Worm (Caenorhabditis elegans) whole organism, L1 larva: Measurements from ENCODE around the gene btbd-10.
A peak's percentile ranks its signal among the peaks of the same experiment; 100 is the strongest.

ENCODE experiments used
- C16A3.4 ChIP-seq: fragments of 150-350 bp; optimal IDR thresholded peaks from 2 replicates; lab custom pipeline; 2014; ENCODE audit warnings: missing biosample characterization, missing genetic modification characterization
- C34B4.2 ChIP-seq: sonication (generic microtip); optimal IDR thresholded peaks from 2 replicates; lab custom pipeline; 2017; ENCODE audit warnings: mild to moderate bottlenecking, missing genetic modification characterization, missing compliant biosample characterization
- Y116A8C.19 ChIP-seq: sonication (generic microtip); optimal IDR thresholded peaks from 2 replicates; lab custom pipeline; 2016; ENCODE audit warnings: missing compliant biosample characterization, missing genetic modification characterization, borderline replicate concordance
- blmp-1 ChIP-seq: fragments of 150-350 bp; optimal IDR thresholded peaks from 2 replicates; lab custom pipeline; 2014; ENCODE audit warnings: missing biosample characterization, missing genetic modification characterization
- ceh-8 ChIP-seq: fragments of 200-800 bp; sonication (Bioruptor generic); optimal IDR thresholded peaks from 2 replicates; lab custom pipeline; 2018; ENCODE audit warnings: mild to moderate bottlenecking, missing genetic modification characterization, moderate library complexity, missing compliant biosample characterization
- ceh-90 ChIP-seq: sonication (generic microtip); optimal IDR thresholded peaks from 2 replicates; lab custom pipeline; 2016; ENCODE audit warnings: missing genetic modification characterization, missing compliant biosample characterization
- dpl-1 ChIP-seq, 3 experiments: fragments of 150-350 bp in 2 of 3; sonication (generic microtip) in 1 of 3; optimal IDR thresholded peaks; 2 replicates each; lab custom pipeline; 2014 to 2017; ENCODE audit warnings: missing biosample characterization in 3 of 3, missing genetic modification characterization in 3 of 3, missing genetic modification reagents in 3 of 3
- efl-1 ChIP-seq, 4 experiments: fragments of 150-350 bp; optimal IDR thresholded peaks in 3 of 4; peaks in 1 of 4; 1 replicate in 1 of 4; 2 replicates in 3 of 4; lab custom pipeline; 2014; ENCODE audit warnings: missing biosample characterization in 2 of 4, missing genetic modification characterization in 2 of 4, missing genetic modification reagents in 2 of 4
- elt-2 ChIP-seq: sonication (generic microtip); optimal IDR thresholded peaks from 2 replicates; lab custom pipeline; 2016; ENCODE audit warnings: missing genetic modification characterization, mild to moderate bottlenecking, inconsistent platforms, missing compliant biosample characterization, missing genetic modification reagents
- elt-3 ChIP-seq, 6 experiments: fragments of 150-350 bp in 1 of 6; sonication (generic microtip); optimal IDR thresholded peaks; 2 replicates each; lab custom pipeline; 2017 to 2018; ENCODE audit warnings: missing biosample characterization in 6 of 6, missing genetic modification characterization in 6 of 6, inconsistent platforms in 1 of 6
- ets-5 ChIP-seq: fragments of 200-800 bp; sonication (Bioruptor generic); IDR thresholded peaks from 2 replicates; pipeline ENCODE4 v1.3.6; 2022; ENCODE audit warnings: missing genetic modification characterization, missing compliant biosample characterization
- fkh-4 ChIP-seq: sonication (generic microtip); optimal IDR thresholded peaks from 2 replicates; lab custom pipeline; 2016; ENCODE audit warnings: missing compliant biosample characterization, missing genetic modification characterization, borderline replicate concordance
- hlh-17 ChIP-seq: fragments of 200-800 bp; sonication (Bioruptor generic); optimal IDR thresholded peaks from 2 replicates; lab custom pipeline; 2018; ENCODE audit warnings: missing genetic modification characterization, mild to moderate bottlenecking, missing compliant biosample characterization, moderate library complexity, borderline replicate concordance
- hpl-2 ChIP-seq: fragments of 150-350 bp; optimal IDR thresholded peaks from 2 replicates; lab custom pipeline; 2014; ENCODE audit warnings: missing biosample characterization, missing genetic modification reagents, missing genetic modification characterization
- jun-1 ChIP-seq: fragments of 150-350 bp; optimal IDR thresholded peaks from 2 replicates; lab custom pipeline; 2014; ENCODE audit warnings: missing biosample characterization, missing genetic modification reagents, missing genetic modification characterization
- lin-14 ChIP-seq: fragments of 200-800 bp; sonication (Bioruptor generic); optimal IDR thresholded peaks from 2 replicates; lab custom pipeline; 2018; ENCODE audit warnings: mild to moderate bottlenecking, missing genetic modification characterization, moderate library complexity, missing compliant biosample characterization
- lin-15B ChIP-seq: fragments of 150-350 bp; sonication (generic microtip); optimal IDR thresholded peaks from 3 replicates; lab custom pipeline; 2014; ENCODE audit warnings: missing biosample characterization, missing genetic modification characterization
- lin-35 ChIP-seq, 2 experiments: fragments of 150-350 bp; optimal IDR thresholded peaks; 2 replicates each; lab custom pipeline; 2014; ENCODE audit warnings: missing biosample characterization in 2 of 2, missing genetic modification characterization in 2 of 2, missing genetic modification reagents in 2 of 2
- lin-39 ChIP-seq: fragments of 150-350 bp; optimal IDR thresholded peaks from 2 replicates; lab custom pipeline; 2014; ENCODE audit warnings: missing biosample characterization, missing genetic modification reagents, missing genetic modification characterization
- lsy-2 ChIP-seq, 2 experiments: fragments of 150-350 bp; optimal IDR thresholded peaks; 2 replicates each; lab custom pipeline; 2014; ENCODE audit warnings: missing biosample characterization in 2 of 2, missing genetic modification characterization in 2 of 2
- mdl-1 ChIP-seq, 2 experiments: fragments of 150-350 bp; optimal IDR thresholded peaks; 2 replicates each; lab custom pipeline; 2014 to 2017; ENCODE audit warnings: missing biosample characterization in 2 of 2, missing genetic modification characterization in 2 of 2, inconsistent platforms in 1 of 2
- mef-2 ChIP-seq: fragments of 150-350 bp; optimal IDR thresholded peaks from 2 replicates; lab custom pipeline; 2014; ENCODE audit warnings: missing biosample characterization, missing genetic modification characterization
- nhr-19 ChIP-seq: fragments of 200-800 bp; sonication (Bioruptor generic); conservative IDR thresholded peaks from 2 replicates; pipeline ENCODE4 v1.3.6; 2022; ENCODE audit warnings: missing genetic modification characterization, missing compliant biosample characterization
- nhr-20 ChIP-seq: sonication (generic microtip); optimal IDR thresholded peaks from 2 replicates; lab custom pipeline; 2016; ENCODE audit warnings: mild to moderate bottlenecking, missing genetic modification characterization, missing compliant biosample characterization
- nhr-71 ChIP-seq: sonication (generic microtip); optimal IDR thresholded peaks from 2 replicates; lab custom pipeline; 2016; ENCODE audit warnings: mild to moderate bottlenecking, missing genetic modification characterization, moderate library complexity, missing compliant biosample characterization
- nhr-85 ChIP-seq: sonication (generic microtip); peaks from one replicate; lab custom pipeline; 2016; ENCODE audit warnings: missing genetic modification characterization, inconsistent platforms, missing compliant biosample characterization
- nhr-90 ChIP-seq: sonication (generic microtip); optimal IDR thresholded peaks from 2 replicates; lab custom pipeline; 2016; ENCODE audit warnings: mild to moderate bottlenecking, missing genetic modification characterization, missing compliant biosample characterization; ENCODE audit not compliant: poor library complexity
- skn-1 ChIP-seq: fragments of 150-350 bp; optimal IDR thresholded peaks from 2 replicates; lab custom pipeline; 2014; ENCODE audit warnings: missing biosample characterization, missing genetic modification characterization
- snu-23 ChIP-seq: sonication (generic microtip); optimal IDR thresholded peaks from 2 replicates; lab custom pipeline; 2016; ENCODE audit warnings: missing genetic modification characterization, missing compliant biosample characterization
- tbx-2 ChIP-seq: sonication (generic microtip); optimal IDR thresholded peaks from 2 replicates; lab custom pipeline; 2016; ENCODE audit warnings: missing genetic modification characterization, missing compliant biosample characterization
- tlp-1 ChIP-seq: fragments of 150-350 bp; optimal IDR thresholded peaks from 2 replicates; lab custom pipeline; 2014; ENCODE audit warnings: missing biosample characterization, missing genetic modification characterization
- unc-62 ChIP-seq: fragments of 150-350 bp; optimal IDR thresholded peaks from 2 replicates; lab custom pipeline; 2014; ENCODE audit warnings: missing biosample characterization, missing genetic modification reagents, missing genetic modification characterization
- unc-86 ChIP-seq: sonication (generic microtip); optimal IDR thresholded peaks from 2 replicates; lab custom pipeline; 2016; ENCODE audit warnings: missing genetic modification characterization, missing compliant biosample characterization
- unc-98 ChIP-seq: fragments of 200-800 bp; sonication (Bioruptor generic); IDR thresholded peaks from 2 replicates; pipeline ENCODE4 v1.3.6; 2022; ENCODE audit warnings: missing genetic modification characterization, missing compliant biosample characterization
- ztf-11 ChIP-seq, 2 experiments: sonication (generic microtip); optimal IDR thresholded peaks; 2 replicates each; lab custom pipeline; 2016 to 2017; ENCODE audit warnings: missing genetic modification characterization in 2 of 2, missing biosample characterization in 1 of 2, missing compliant biosample characterization in 1 of 2

btbd-10 gene

DNA sequence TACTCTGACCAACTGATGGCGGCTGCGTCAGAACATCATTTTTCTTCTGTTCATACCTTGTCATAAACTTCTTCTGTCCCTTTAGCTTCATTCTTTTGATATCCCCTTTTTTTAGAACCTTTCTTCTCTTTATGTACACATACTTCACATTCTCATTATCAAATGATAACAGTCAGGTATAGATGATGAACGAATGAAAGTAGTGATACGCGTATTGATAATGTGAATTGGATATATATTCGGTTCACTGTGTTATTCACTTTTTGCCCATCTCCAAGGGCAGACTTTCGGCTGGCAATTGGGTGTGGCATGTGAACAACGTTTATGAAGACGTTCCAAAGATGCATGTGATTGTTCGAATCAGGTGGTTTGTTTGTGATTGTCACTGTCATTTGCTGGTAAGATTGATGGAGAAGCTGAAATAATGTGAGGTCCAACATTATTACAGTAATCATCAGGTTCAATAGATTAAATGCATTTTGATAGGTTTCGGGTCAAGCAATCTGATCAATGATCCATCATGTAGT lies 30.4 kb upstream of the btbd-10 start, which contains the start of gene F11G11.15:
TSS of gene F11G11.15 (plus strand) at position 511 of the 527 bp plus-strand sequence.
- TF ChIP-seq blmp-1 (tag; lab: Kevin White, UChicago) (peak; percentile 77), hlh-17 (GFP tag; lab: Kevin White, UChicago) (no peak), elt-3 (tag; optimal IDR thresholded peaks at IDR 0.05; lab: Kevin White, UChicago) (peak in 1 of 6 experiments; percentile 5)

DNA sequence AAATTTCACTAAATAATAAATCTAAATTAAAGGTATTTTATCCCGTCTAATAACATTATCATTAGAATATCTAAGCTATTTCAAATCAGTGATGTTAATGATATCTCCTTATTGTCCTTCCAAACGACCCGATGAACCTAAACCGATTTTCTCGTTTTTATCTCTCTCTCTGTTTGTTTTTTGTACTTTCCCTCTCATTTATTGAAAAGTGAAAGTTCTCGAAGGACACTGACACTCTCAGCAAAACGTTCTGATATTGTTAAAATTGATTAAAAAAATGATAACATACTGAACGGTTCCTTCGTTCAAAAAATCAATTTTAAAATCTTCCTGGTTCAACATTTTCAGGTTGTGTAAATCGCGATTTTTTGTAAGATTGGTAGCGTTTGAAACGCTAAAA lies 28.7 kb upstream of the btbd-10 start, which contains the start of gene F11G11.13:
TSS of gene F11G11.13 (minus strand) at position 89 of the 400 bp plus-strand sequence.
- no peak for TF ChIP-seq hpl-2 (GFP tag; lab: Kevin White, UChicago)
- no peak for TF ChIP-seq ets-5 (GFP tag; lab: Robert Waterston, UW)
- TF ChIP-seq unc-98 (GFP tag; lab: Robert Waterston, UW): no peak
- TF ChIP-seq elt-3 (tag; optimal IDR thresholded peaks at IDR 0.05; lab: Kevin White, UChicago): peak in 1 of 6 experiments; percentile 7
- TF ChIP-seq jun-1 (tag; lab: Kevin White, UChicago): no peak
- TF ChIP-seq Y116A8C.19 (tag; lab: Kevin White, UChicago): no peak
- TF ChIP-seq lin-39: no peak
- TF ChIP-seq nhr-85 (tag; lab: Kevin White, UChicago): peak; percentile 55
- no peak for TF ChIP-seq skn-1 (tag; lab: Kevin White, UChicago)
- TF ChIP-seq ceh-90 (tag; lab: Kevin White, UChicago): no peak
- TF ChIP-seq C16A3.4 (tag; lab: Kevin White, UChicago): no peak
- peak; percentile 90 for TF ChIP-seq blmp-1 (tag; lab: Kevin White, UChicago)
- no peak for TF ChIP-seq lsy-2 (tag; optimal IDR thresholded peaks at IDR 0.05; lab: Kevin White, UChicago)
- TF ChIP-seq ztf-11 (tag; optimal IDR thresholded peaks at IDR 0.05; lab: Kevin White, UChicago): no peak
- TF ChIP-seq fkh-4 (tag; lab: Kevin White, UChicago): no peak
- TF ChIP-seq snu-23 (GFP tag; lab: Kevin White, UChicago): no peak

DNA sequence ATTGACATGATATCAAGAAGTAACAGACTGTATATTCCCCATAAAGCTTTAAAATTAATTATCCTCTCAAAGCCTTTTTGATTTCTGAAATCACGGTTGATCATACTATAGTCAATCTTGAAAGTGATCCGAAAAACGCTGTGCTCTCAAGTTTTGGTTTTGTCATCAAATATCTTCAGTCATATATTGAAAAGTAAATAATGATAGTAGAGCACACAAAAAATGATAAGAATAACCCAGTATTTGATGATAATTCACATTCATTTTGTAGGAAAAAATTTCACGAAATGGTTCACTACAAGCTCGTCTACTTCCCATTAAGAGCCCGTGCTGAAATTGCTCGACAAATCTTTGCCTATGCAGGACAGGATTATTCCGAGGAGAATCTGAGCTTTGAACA lies 25.2 kb upstream of the btbd-10 start, which contains the start of gene gst-6:
TSS of gene gst-6 (plus strand) at position 263 of the 400 bp plus-strand sequence.
- no peak for TF ChIP-seq unc-62 (GFP tag; lab: Kevin White, UChicago)
- no peak for TF ChIP-seq ceh-8 (GFP tag; lab: Kevin White, UChicago)
- peak; percentile 63 for TF ChIP-seq elt-2 (tag; lab: Kevin White, UChicago)
- no peak for TF ChIP-seq tlp-1 (tag; lab: Kevin White, UChicago)
- TF ChIP-seq, all 84 proteins: peak for 1

DNA sequence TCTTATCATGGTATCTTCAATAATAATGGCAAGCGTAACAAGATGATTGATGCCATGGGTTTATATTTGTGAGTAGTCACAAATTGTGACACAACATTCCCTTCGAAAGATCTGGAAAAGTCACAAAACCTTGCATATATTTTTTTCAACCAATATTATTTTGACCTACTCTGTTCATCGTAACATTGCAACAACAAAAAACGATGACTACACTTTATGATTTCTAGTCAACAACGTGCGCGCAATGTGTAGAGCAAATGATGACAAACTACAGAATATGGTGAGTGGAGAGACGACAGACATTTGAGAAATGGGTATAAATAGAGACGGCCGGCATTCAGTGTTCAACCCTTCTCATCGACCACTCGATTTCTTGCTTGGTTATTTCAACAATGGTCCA lies 23.1 kb upstream of the btbd-10 start, which contains the start of gene gst-7:
TSS of gene gst-7 (plus strand) at position 336 of the 400 bp plus-strand sequence.
- TF ChIP-seq nhr-90 (tag; lab: Kevin White, UChicago): peak; percentile 19
- TF ChIP-seq C34B4.2 (tag; lab: Kevin White, UChicago): no peak
- peak in 1 of 2 experiments; percentile 68 for TF ChIP-seq lin-35 (GFP tag; optimal IDR thresholded peaks at IDR 0.05; lab: Kevin White, UChicago)
- peak; percentile 40 for TF ChIP-seq tbx-2 (tag; lab: Kevin White, UChicago)
- no peak for TF ChIP-seq mef-2 (tag; lab: Kevin White, UChicago)
- TF ChIP-seq skn-1 (tag; lab: Kevin White, UChicago): peak; percentile 98
- TF ChIP-seq nhr-19 (GFP tag; lab: Robert Waterston, UW): 0 out of 2 replicates have a peak, but pooled peaks have one; percentile 8
- TF ChIP-seq dpl-1 (GFP tag; optimal IDR thresholded peaks at IDR 0.05; lab: Kevin White, UChicago): peak in 1 of 3 experiments; percentile 15
- TF ChIP-seq lin-14 (GFP tag; lab: Kevin White, UChicago): peak; percentile 65
- peak; percentile 48 for TF ChIP-seq nhr-71 (tag; lab: Kevin White, UChicago)
- peak in 1 of 2 experiments; percentile 29 for TF ChIP-seq mdl-1 (tag; optimal IDR thresholded peaks at IDR 0.05; lab: Kevin White, UChicago)
- TF ChIP-seq snu-23 (GFP tag; lab: Kevin White, UChicago): peak; percentile 44
- TF ChIP-seq nhr-20 (tag; lab: Kevin White, UChicago): peak; percentile 90
- TF ChIP-seq efl-1 (optimal IDR thresholded peaks at IDR 0.05; lab: Kevin White, UChicago): peak; percentile 3
- peak in 1 of 2 experiments; percentile 77 for TF ChIP-seq efl-1 (GFP tag; optimal IDR thresholded peaks at IDR 0.05 in 1 of 2; lab: Kevin White, UChicago)
- peak; percentile 69 for TF ChIP-seq nhr-85 (tag; lab: Kevin White, UChicago)
- peak; percentile 87 for TF ChIP-seq elt-2 (tag; lab: Kevin White, UChicago)
- TF ChIP-seq unc-86 (tag; lab: Kevin White, UChicago): no peak
- peak in 2 of 6 experiments; percentile 9 to 17 for TF ChIP-seq elt-3 (tag; optimal IDR thresholded peaks at IDR 0.05; lab: Kevin White, UChicago)
- TF ChIP-seq lin-15B (tag; lab: Kevin White, UChicago): no peak
